Fruit fly (Drosophila melanogaster) whole organism, prepupa: ENCODE measurements around the gene Nedd4.

Experiments used
- CG3919 ChIP-seq: fragments of 200-800 bp; sonication (Bioruptor generic); optimal IDR thresholded peaks from 3 replicates; lab custom pipeline; 2016; ENCODE audit warnings: missing biosample characterization, missing genetic modification characterization
- CG8119 ChIP-seq: fragments of 200-800 bp; sonication (Bioruptor generic); IDR thresholded peaks from 3 replicates; pipeline ENCODE4 v1.3.6; 2022; ENCODE audit warnings: missing biosample characterization, missing genetic modification characterization
- Eip75B ChIP-seq: fragments of 200-800 bp; sonication (Bioruptor generic); optimal IDR thresholded peaks from 3 replicates; lab custom pipeline; 2016; ENCODE audit warnings: missing biosample characterization, missing genetic modification characterization
- Eip93F ChIP-seq: fragments of 200-800 bp; sonication (Bioruptor generic); optimal IDR thresholded peaks from 2 replicates; lab custom pipeline; 2016; ENCODE audit warnings: missing biosample characterization, mild to moderate bottlenecking, missing genetic modification characterization
- Hr39 ChIP-seq: fragments of 200-800 bp; sonication (Bioruptor generic); optimal IDR thresholded peaks from 2 replicates; lab custom pipeline; 2016; ENCODE audit warnings: missing biosample characterization, missing genetic modification characterization
- Hr4 ChIP-seq: fragments of 200-800 bp; sonication (Bioruptor generic); optimal IDR thresholded peaks from 3 replicates; lab custom pipeline; 2016; ENCODE audit warnings: missing biosample characterization, missing genetic modification characterization
- dsx ChIP-seq: fragments of 200-800 bp; optimal IDR thresholded peaks from 3 replicates; lab custom pipeline; 2019; ENCODE audit warnings: missing biosample characterization, mild to moderate bottlenecking, missing genetic modification characterization, moderate library complexity; ENCODE audit not compliant: poor library complexity, severe bottlenecking
- vri ChIP-seq: fragments of 200-800 bp; sonication (Bioruptor generic); optimal IDR thresholded peaks from 3 replicates; lab custom pipeline; 2016; ENCODE audit warnings: missing biosample characterization, mild to moderate bottlenecking, missing genetic modification characterization

dm6 chr3L:17568698-17569097, 38.8 kb downstream of the Nedd4 start:
- TF ChIP-seq Hr39 (no peak), Eip75B (GFP tag; lab: Kevin White, UChicago) (no peak), CG8119 (GFP tag; lab: Robert Waterston, UW) (no peak), Hr4 (GFP tag; lab: Kevin White, UChicago) (no peak), CG3919 (GFP tag; lab: Kevin White, UChicago) (no peak), Eip93F (GFP tag; lab: Kevin White, UChicago) (no peak), dsx (GFP tag; lab: Kevin White, UChicago) (no peak), vri (GFP tag; lab: Kevin White, UChicago) (peak; percentile 22)
